Worm (Caenorhabditis elegans) whole organism, L2 larva: ENCODE results near the gene idhb-1.

Experiments
- C34F6.9 ChIP-seq: fragments of 150-350 bp; optimal IDR thresholded peaks from 2 replicates; lab custom pipeline; 2014; ENCODE audit warnings: missing biosample characterization, missing genetic modification characterization
- F13H6.1 ChIP-seq: sonication (generic microtip); optimal IDR thresholded peaks from 2 replicates; lab custom pipeline; 2016; ENCODE audit warnings: missing genetic modification characterization, missing compliant biosample characterization
- R02D3.7 ChIP-seq: fragments of 150-350 bp; optimal IDR thresholded peaks from 2 replicates; lab custom pipeline; 2014; ENCODE audit warnings: missing biosample characterization, missing genetic modification characterization
- Y55F3AM.14 ChIP-seq: fragments of 200-800 bp; sonication (Bioruptor generic); optimal IDR thresholded peaks from 2 replicates; lab custom pipeline; 2018; ENCODE audit warnings: mild to moderate bottlenecking, missing genetic modification characterization, missing compliant biosample characterization
- ZK546.5 ChIP-seq: sonication (generic microtip); optimal IDR thresholded peaks from 2 replicates; lab custom pipeline; 2017; ENCODE audit warnings: missing biosample characterization, missing genetic modification characterization
- alr-1 ChIP-seq: fragments of 150-350 bp; optimal IDR thresholded peaks from 2 replicates; lab custom pipeline; 2014; ENCODE audit warnings: missing biosample characterization, missing genetic modification characterization
- aly-2 ChIP-seq: fragments of 150-350 bp; optimal IDR thresholded peaks from 2 replicates; lab custom pipeline; 2014; ENCODE audit warnings: missing biosample characterization, missing genetic modification characterization
- ama-1 ChIP-seq: fragments of 150-350 bp; optimal IDR thresholded peaks from 2 replicates; lab custom pipeline; 2018; ENCODE audit warnings: inconsistent platforms
- blmp-1 ChIP-seq: sonication (generic microtip); optimal IDR thresholded peaks from 2 replicates; lab custom pipeline; 2017; ENCODE audit warnings: missing genetic modification characterization, mild to moderate bottlenecking, missing compliant biosample characterization, antibody characterized with exemption, moderate library complexity; ENCODE audit not compliant: insufficient read depth
- ceh-16 ChIP-seq: fragments of 150-350 bp; optimal IDR thresholded peaks from 2 replicates; lab custom pipeline; 2014; ENCODE audit warnings: missing biosample characterization, missing genetic modification characterization
- ceh-82 ChIP-seq: fragments of 150-350 bp; optimal IDR thresholded peaks from 2 replicates; lab custom pipeline; 2014; ENCODE audit warnings: missing biosample characterization, missing genetic modification characterization
- crh-2 ChIP-seq: sonication (generic microtip); optimal IDR thresholded peaks from 2 replicates; lab custom pipeline; 2017; ENCODE audit warnings: missing biosample characterization, missing genetic modification characterization
- dmd-4 ChIP-seq: sonication (generic microtip); optimal IDR thresholded peaks from 2 replicates; lab custom pipeline; 2017; ENCODE audit warnings: missing biosample characterization, missing genetic modification characterization
- egl-27 ChIP-seq: sonication (generic microtip); optimal IDR thresholded peaks from 3 replicates; lab custom pipeline; 2017; ENCODE audit warnings: missing biosample characterization, missing genetic modification reagents, missing genetic modification characterization
- elt-1 ChIP-seq: fragments of 150-350 bp; optimal IDR thresholded peaks from 2 replicates; lab custom pipeline; 2014; ENCODE audit warnings: missing biosample characterization, missing genetic modification characterization
- elt-3 ChIP-seq: sonication (generic microtip); optimal IDR thresholded peaks from 2 replicates; lab custom pipeline; 2017; ENCODE audit warnings: missing biosample characterization, missing genetic modification characterization
- fos-1 ChIP-seq: fragments of 150-350 bp; optimal IDR thresholded peaks from 2 replicates; lab custom pipeline; 2014; ENCODE audit warnings: missing biosample characterization, missing genetic modification characterization
- gmeb-1 ChIP-seq: fragments of 150-350 bp; optimal IDR thresholded peaks from 2 replicates; lab custom pipeline; 2014; ENCODE audit warnings: missing biosample characterization, missing genetic modification characterization
- lin-11 ChIP-seq: fragments of 150-350 bp; sonication (generic microtip); optimal IDR thresholded peaks from 2 replicates; lab custom pipeline; 2014; ENCODE audit warnings: missing biosample characterization, missing genetic modification characterization, inconsistent platforms, mixed read lengths
- lin-13 ChIP-seq: fragments of 150-350 bp; optimal IDR thresholded peaks from 2 replicates; lab custom pipeline; 2014; ENCODE audit warnings: missing biosample characterization, missing genetic modification reagents, missing genetic modification characterization
- lin-39 ChIP-seq: fragments of 150-350 bp; optimal IDR thresholded peaks from 2 replicates; lab custom pipeline; 2014; ENCODE audit warnings: missing biosample characterization, missing genetic modification reagents, missing genetic modification characterization
- lsy-2 ChIP-seq, 2 experiments: fragments of 150-350 bp in 1 of 2; sonication (generic microtip) in 1 of 2; optimal IDR thresholded peaks; 2 replicates each; lab custom pipeline; 2014 to 2017; ENCODE audit warnings: missing biosample characterization in 2 of 2, missing genetic modification characterization in 2 of 2
- mab-5 ChIP-seq: fragments of 150-350 bp; optimal IDR thresholded peaks from 2 replicates; lab custom pipeline; 2014; ENCODE audit warnings: missing biosample characterization, missing genetic modification characterization
- mbf-1 ChIP-seq: sonication (generic microtip); optimal IDR thresholded peaks from 2 replicates; lab custom pipeline; 2017; ENCODE audit warnings: missing biosample characterization, missing genetic modification characterization
- mdl-1 ChIP-seq, 2 experiments: fragments of 150-350 bp in 1 of 2; sonication (generic microtip) in 1 of 2; optimal IDR thresholded peaks; 2 replicates each; lab custom pipeline; 2017; ENCODE audit warnings: missing biosample characterization in 2 of 2, missing genetic modification characterization in 2 of 2
- nhr-10 ChIP-seq: sonication (generic microtip); optimal IDR thresholded peaks from 2 replicates; lab custom pipeline; 2017; ENCODE audit warnings: missing biosample characterization, missing genetic modification characterization
- nhr-11 ChIP-seq: fragments of 150-350 bp; optimal IDR thresholded peaks from 2 replicates; lab custom pipeline; 2014; ENCODE audit warnings: missing biosample characterization, missing genetic modification characterization
- nhr-12 ChIP-seq: fragments of 150-350 bp; optimal IDR thresholded peaks from 2 replicates; lab custom pipeline; 2014; ENCODE audit warnings: missing biosample characterization, missing genetic modification characterization
- nhr-129 ChIP-seq: fragments of 150-350 bp; optimal IDR thresholded peaks from 2 replicates; lab custom pipeline; 2014; ENCODE audit warnings: missing biosample characterization, missing genetic modification characterization
- nhr-21 ChIP-seq: fragments of 150-350 bp; optimal IDR thresholded peaks from 2 replicates; lab custom pipeline; 2014; ENCODE audit warnings: missing biosample characterization, missing genetic modification characterization
- nhr-23 ChIP-seq: fragments of 150-350 bp; optimal IDR thresholded peaks from 2 replicates; lab custom pipeline; 2014; ENCODE audit warnings: missing biosample characterization, missing genetic modification reagents, missing genetic modification characterization
- nhr-237 ChIP-seq: fragments of 150-350 bp; optimal IDR thresholded peaks from 2 replicates; lab custom pipeline; 2014; ENCODE audit warnings: missing biosample characterization, missing genetic modification characterization
- nhr-25 ChIP-seq: fragments of 150-350 bp; sonication (generic microtip); optimal IDR thresholded peaks from 3 replicates; lab custom pipeline; 2014; ENCODE audit warnings: missing biosample characterization, missing genetic modification characterization
- nhr-6 ChIP-seq: fragments of 150-350 bp; optimal IDR thresholded peaks from 2 replicates; lab custom pipeline; 2014; ENCODE audit warnings: missing biosample characterization, missing genetic modification characterization
- nhr-77 ChIP-seq: fragments of 150-350 bp; optimal IDR thresholded peaks from 2 replicates; lab custom pipeline; 2014; ENCODE audit warnings: missing biosample characterization, missing genetic modification characterization
- peb-1 ChIP-seq: fragments of 150-350 bp; optimal IDR thresholded peaks from 2 replicates; lab custom pipeline; 2014; ENCODE audit warnings: missing biosample characterization, missing genetic modification characterization
- sem-4 ChIP-seq: fragments of 150-350 bp; optimal IDR thresholded peaks from 2 replicates; lab custom pipeline; 2014; ENCODE audit warnings: missing biosample characterization, missing genetic modification reagents, missing genetic modification characterization
- skn-1 ChIP-seq: sonication (generic microtip); optimal IDR thresholded peaks from 2 replicates; lab custom pipeline; 2017; ENCODE audit warnings: missing biosample characterization, missing genetic modification characterization
- sma-3 ChIP-seq: sonication (generic microtip); optimal IDR thresholded peaks from 2 replicates; lab custom pipeline; 2016; ENCODE audit warnings: missing genetic modification reagents, missing genetic modification characterization, missing compliant biosample characterization
- sma-9 ChIP-seq, 2 experiments: fragments of 150-350 bp in 1 of 2; sonication (generic microtip) in 1 of 2; optimal IDR thresholded peaks; 2 replicates each; lab custom pipeline; 2014 to 2016; ENCODE audit warnings: missing genetic modification characterization in 2 of 2, mild to moderate bottlenecking in 1 of 2, missing biosample characterization in 1 of 2, missing compliant biosample characterization in 1 of 2, missing genetic modification reagents in 1 of 2, moderate library complexity in 1 of 2
- snpc-4 ChIP-seq: fragments of 150-350 bp; optimal IDR thresholded peaks from 2 replicates; lab custom pipeline; 2014; ENCODE audit warnings: missing biosample characterization, missing genetic modification characterization
- unc-39 ChIP-seq: fragments of 150-350 bp; optimal IDR thresholded peaks from 2 replicates; lab custom pipeline; 2014; ENCODE audit warnings: missing biosample characterization, missing genetic modification characterization
- unc-55 ChIP-seq: fragments of 150-350 bp; sonication (generic microtip); optimal IDR thresholded peaks from 3 replicates; lab custom pipeline; 2014; ENCODE audit warnings: missing biosample characterization, missing genetic modification reagents, missing genetic modification characterization
- unc-62 ChIP-seq: fragments of 150-350 bp; optimal IDR thresholded peaks from 2 replicates; lab custom pipeline; 2014; ENCODE audit warnings: missing biosample characterization, missing genetic modification reagents, missing genetic modification characterization
- zag-1 ChIP-seq: fragments of 150-350 bp; optimal IDR thresholded peaks from 2 replicates; lab custom pipeline; 2014; ENCODE audit warnings: missing biosample characterization, missing genetic modification characterization
- ztf-1 ChIP-seq: fragments of 200-800 bp; sonication (Bioruptor generic); conservative IDR thresholded peaks from 2 replicates; pipeline ENCODE4 v1.3.6; 2022; ENCODE audit warnings: missing genetic modification characterization, missing compliant biosample characterization
- ztf-11 ChIP-seq: sonication (generic microtip); optimal IDR thresholded peaks from 2 replicates; lab custom pipeline; 2017; ENCODE audit warnings: missing biosample characterization, missing genetic modification characterization
- ztf-4 ChIP-seq: fragments of 150-350 bp; optimal IDR thresholded peaks from 2 replicates; lab custom pipeline; 2014; ENCODE audit warnings: missing biosample characterization, missing genetic modification characterization

The idhb-1 gene

DNA sequence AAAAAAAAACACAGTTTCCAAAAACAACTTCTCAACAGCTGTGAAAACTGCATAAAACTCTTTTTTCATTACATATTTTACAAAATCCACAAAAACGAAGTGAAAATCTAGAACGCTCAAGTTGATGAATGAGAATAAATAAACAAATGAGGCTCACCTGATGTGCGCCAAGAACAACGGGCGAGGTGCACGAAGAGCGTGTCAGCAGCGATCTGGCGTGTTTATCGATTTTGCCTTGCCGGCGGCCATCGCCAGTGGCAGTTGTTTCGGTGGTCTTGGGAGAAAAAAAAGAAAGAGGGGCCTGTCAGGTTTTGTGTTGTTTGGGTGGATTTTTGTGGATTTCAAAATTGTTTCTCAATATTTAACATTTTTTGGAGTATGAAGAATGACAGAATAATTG lies at the start of gene idhb-1:
Gene idhb-1, minus strand, starts transcription at position 214 of the 400 bp plus-strand sequence.
- TF ChIP-seq nhr-10 (tag; lab: Kevin White, UChicago) (no peak), mbf-1 (tag; lab: Kevin White, UChicago) (no peak), unc-55 (peak; percentile 67), zag-1 (tag; lab: Kevin White, UChicago) (peak; percentile 31), blmp-1 (no peak), mab-5 (tag; lab: Kevin White, UChicago) (peak; percentile 80), R02D3.7 (tag; lab: Kevin White, UChicago) (no peak), nhr-6 (peak; percentile 43), F13H6.1 (tag; lab: Kevin White, UChicago) (peak; percentile 79), ceh-16 (tag; lab: Kevin White, UChicago) (no peak), peb-1 (tag; lab: Kevin White, UChicago) (no peak), C34F6.9 (peak; percentile 62), snpc-4 (peak; percentile 23), nhr-23 (tag; lab: Kevin White, UChicago) (no peak), crh-2 (peak; percentile 73), ceh-82 (no peak), elt-3 (tag; lab: Kevin White, UChicago) (no peak), alr-1 (tag; lab: Kevin White, UChicago) (no peak), ZK546.5 (tag; lab: Kevin White, UChicago) (no peak), dmd-4 (no peak), sem-4 (tag; lab: Kevin White, UChicago) (peak; percentile 39), ama-1 (no peak), nhr-12 (no peak), nhr-237 (no peak), gmeb-1 (tag; lab: Kevin White, UChicago) (peak; percentile 74), fos-1 (tag; lab: Kevin White, UChicago) (peak; percentile 59), lin-13 (GFP tag; lab: Kevin White, UChicago) (peak; percentile 71), egl-27 (tag; lab: Kevin White, UChicago) (peak; percentile 32), sma-9 (GFP tag; optimal IDR thresholded peaks at IDR 0.05; lab: Kevin White, UChicago) (peak; percentile 74), sma-9 (tag; optimal IDR thresholded peaks at IDR 0.05; lab: Kevin White, UChicago) (no peak), unc-62 (no peak), elt-1 (tag; lab: Kevin White, UChicago) (no peak), nhr-21 (peak; percentile 55), aly-2 (no peak), lsy-2 (tag; optimal IDR thresholded peaks at IDR 0.05; lab: Kevin White, UChicago) (peak; percentile 67 to 78), ztf-1 (no peak), skn-1 (tag; lab: Kevin White, UChicago) (no peak), nhr-25 (peak; percentile 76), unc-39 (tag; lab: Kevin White, UChicago) (no peak), nhr-129 (tag; lab: Kevin White, UChicago) (peak; percentile 78), nhr-77 (tag; lab: Kevin White, UChicago) (no peak), lin-11 (tag; lab: Kevin White, UChicago) (peak; percentile 53), sma-3 (GFP tag; lab: Kevin White, UChicago) (peak; percentile 62), nhr-11 (tag; lab: Kevin White, UChicago) (no peak), mdl-1 (tag; optimal IDR thresholded peaks at IDR 0.05; lab: Kevin White, UChicago) (peak in 1 of 2 experiments; percentile 22), lin-39 (tag; lab: Kevin White, UChicago) (no peak), ztf-4 (tag; lab: Kevin White, UChicago) (peak; percentile 19), ztf-11 (tag; lab: Kevin White, UChicago) (no peak), Y55F3AM.14 (no peak)
- TF ChIP-seq, all 48 proteins: peak for 22
